Fruit fly (Drosophila melanogaster) whole organism, embryonic: Measurements from ENCODE around the gene CG4942.

ENCODE experiments used
- Ada2b ChIP-seq: fragments of 200-800 bp; sonication (Bioruptor generic); IDR thresholded peaks from 2 replicates; pipeline ENCODE4 v1.3.6; 2022; ENCODE audit warnings: missing biosample characterization, missing genetic modification characterization
- Atf6 ChIP-seq: fragments of 200-800 bp; sonication (Bioruptor generic); IDR thresholded peaks from 2 replicates; pipeline ENCODE4 v1.3.6; 2022; ENCODE audit warnings: missing biosample characterization, missing genetic modification characterization
- Bteb2 ChIP-seq: fragments of 200-800 bp; sonication (Bioruptor generic); optimal IDR thresholded peaks from 2 replicates; lab custom pipeline; 2016; ENCODE audit warnings: missing biosample characterization, missing genetic modification characterization
- C15 ChIP-seq: fragments of 200-800 bp; sonication (Bioruptor generic); IDR thresholded peaks from 3 replicates; pipeline ENCODE4 v1.3.6; 2022; ENCODE audit warnings: missing biosample characterization, missing genetic modification characterization
- CG1024 ChIP-seq: fragments of 200-800 bp; sonication (Bioruptor generic); IDR thresholded peaks from 2 replicates; pipeline ENCODE4 v1.3.6; 2022; ENCODE audit warnings: missing biosample characterization, missing genetic modification characterization
- CG10366 ChIP-seq: fragments of 200-800 bp; sonication (Bioruptor generic); IDR thresholded peaks from 2 replicates; pipeline ENCODE4 v1.3.6; 2022; ENCODE audit warnings: missing biosample characterization, missing genetic modification characterization
- CG10431 ChIP-seq: fragments of 200-800 bp; sonication (Bioruptor generic); optimal IDR thresholded peaks from 3 replicates; lab custom pipeline; 2018; ENCODE audit warnings: missing biosample characterization, mild to moderate bottlenecking, missing genetic modification characterization
- CG10565 ChIP-seq: fragments of 200-800 bp; sonication (Bioruptor generic); optimal IDR thresholded peaks from 3 replicates; lab custom pipeline; 2016; ENCODE audit warnings: missing biosample characterization, mild to moderate bottlenecking, missing genetic modification characterization
- CG11456 ChIP-seq: fragments of 200-800 bp; sonication (Bioruptor generic); IDR thresholded peaks from 3 replicates; pipeline ENCODE4 v1.3.6; 2022; ENCODE audit warnings: missing biosample characterization, missing genetic modification characterization
- CG12942 ChIP-seq: fragments of 200-800 bp; sonication (Bioruptor generic); optimal IDR thresholded peaks from 3 replicates; lab custom pipeline; 2016; ENCODE audit warnings: missing biosample characterization, missing genetic modification characterization
- CG14014 ChIP-seq: fragments of 200-800 bp; sonication (Bioruptor generic); IDR thresholded peaks from 2 replicates; pipeline ENCODE4 v1.3.6; 2022; ENCODE audit warnings: missing biosample characterization, missing genetic modification characterization
- CG14667 ChIP-seq: fragments of 200-800 bp; sonication (Bioruptor generic); IDR thresholded peaks from 2 replicates; pipeline ENCODE4 v1.3.6; 2022; ENCODE audit warnings: missing biosample characterization, missing genetic modification characterization
- CG18619 ChIP-seq: fragments of 200-800 bp; sonication (Bioruptor generic); optimal IDR thresholded peaks from 3 replicates; lab custom pipeline; 2017; ENCODE audit warnings: missing biosample characterization, mild to moderate bottlenecking, missing genetic modification characterization
- CG31224 ChIP-seq: fragments of 200-800 bp; sonication (Bioruptor generic); IDR thresholded peaks from 2 replicates; pipeline ENCODE4 v1.3.6; 2022; ENCODE audit warnings: missing biosample characterization, missing genetic modification characterization
- CG3838 ChIP-seq: fragments of 200-800 bp; sonication (Bioruptor generic); optimal IDR thresholded peaks from 3 replicates; lab custom pipeline; 2016; ENCODE audit warnings: missing biosample characterization, missing genetic modification characterization
- CG3995 ChIP-seq: fragments of 200-800 bp; sonication (Bioruptor generic); optimal IDR thresholded peaks from 3 replicates; lab custom pipeline; 2016; ENCODE audit warnings: missing biosample characterization, missing genetic modification characterization
- CG4617 ChIP-seq: fragments of 200-800 bp; sonication (Bioruptor generic); optimal IDR thresholded peaks from 3 replicates; lab custom pipeline; 2016; ENCODE audit warnings: missing biosample characterization, missing genetic modification characterization, borderline replicate concordance
- CG4730 ChIP-seq: fragments of 200-800 bp; sonication (Bioruptor generic); IDR thresholded peaks from 2 replicates; pipeline ENCODE4 v1.3.6; 2022; ENCODE audit warnings: missing biosample characterization, missing genetic modification characterization
- CG6813 ChIP-seq: fragments of 200-800 bp; sonication (Bioruptor generic); optimal IDR thresholded peaks from 2 replicates; lab custom pipeline; 2017; ENCODE audit warnings: missing biosample characterization, missing genetic modification characterization, mild to moderate bottlenecking, moderate library complexity, missing genetic modification reagents
- CG7372 ChIP-seq: fragments of 200-800 bp; sonication (Bioruptor generic); IDR thresholded peaks from 2 replicates; pipeline ENCODE4 v1.3.6; 2022; ENCODE audit warnings: missing biosample characterization, missing genetic modification characterization
- CG7928 ChIP-seq: fragments of 200-800 bp; sonication (Bioruptor generic); optimal IDR thresholded peaks from 2 replicates; lab custom pipeline; 2017; ENCODE audit warnings: missing biosample characterization, mild to moderate bottlenecking, missing genetic modification characterization
- CG9817 ChIP-seq: fragments of 200-800 bp; sonication (Bioruptor generic); optimal IDR thresholded peaks from 2 replicates; lab custom pipeline; 2018; ENCODE audit warnings: missing biosample characterization, mild to moderate bottlenecking, missing genetic modification characterization, moderate library complexity
- Dfd ChIP-seq, 2 experiments: fragments of >200 bp; optimal IDR thresholded peaks; 2 replicates each; lab custom pipeline; 2017; ENCODE audit warnings: missing biosample characterization in 2 of 2, missing genetic modification characterization in 2 of 2
- Dip2 ChIP-seq: fragments of 200-800 bp; sonication (Bioruptor generic); IDR thresholded peaks from 2 replicates; pipeline ENCODE4 v1.3.6; 2022; ENCODE audit warnings: missing biosample characterization, missing genetic modification characterization
- Doc2 ChIP-seq: fragments of 200-800 bp; sonication (Bioruptor generic); IDR thresholded peaks from 2 replicates; pipeline ENCODE4 v1.3.6; 2022; ENCODE audit warnings: missing biosample characterization, missing genetic modification characterization
- Doc3 ChIP-seq: fragments of 200-800 bp; sonication (Bioruptor generic); IDR thresholded peaks from 3 replicates; pipeline ENCODE4 v1.3.6; 2022; ENCODE audit warnings: missing biosample characterization, missing genetic modification characterization; ENCODE audit not compliant: partially characterized antibody
- E2f1 ChIP-seq: fragments of 200-800 bp; sonication (Bioruptor generic); IDR thresholded peaks from 2 replicates; pipeline ENCODE4 v1.3.6; 2022; ENCODE audit warnings: missing biosample characterization, missing genetic modification characterization
- Kr ChIP-seq: fragments of 200-800 bp; sonication (Bioruptor generic); optimal IDR thresholded peaks from 2 replicates; lab custom pipeline; 2017; ENCODE audit warnings: missing biosample characterization, mild to moderate bottlenecking, missing genetic modification characterization
- MTF-1 ChIP-seq: fragments of 200-800 bp; sonication (Bioruptor generic); optimal IDR thresholded peaks from 2 replicates; lab custom pipeline; 2018; ENCODE audit warnings: missing biosample characterization, mild to moderate bottlenecking, missing genetic modification characterization, borderline replicate concordance
- Mad ChIP-seq: fragments of 200-800 bp; sonication (Bioruptor generic); optimal IDR thresholded peaks from 2 replicates; lab custom pipeline; 2016; ENCODE audit warnings: missing biosample characterization, missing genetic modification characterization
- Mes4 ChIP-seq: fragments of 200-800 bp; sonication (Bioruptor generic); optimal IDR thresholded peaks from 2 replicates; lab custom pipeline; 2016; ENCODE audit warnings: missing biosample characterization, missing genetic modification characterization
- Ravus ChIP-seq: fragments of 200-800 bp; sonication (Bioruptor generic); IDR thresholded peaks from 2 replicates; pipeline ENCODE4 v1.3.6; 2022; ENCODE audit warnings: missing biosample characterization, missing genetic modification characterization
- Rx ChIP-seq: fragments of 200-800 bp; sonication (Bioruptor generic); IDR thresholded peaks from 2 replicates; pipeline ENCODE4 v1.3.6; 2022; ENCODE audit warnings: missing biosample characterization, missing genetic modification characterization
- Side ChIP-seq: fragments of 200-800 bp; sonication (Bioruptor generic); optimal IDR thresholded peaks from 2 replicates; lab custom pipeline; 2016; ENCODE audit warnings: missing biosample characterization, missing genetic modification characterization
- Spps ChIP-seq: fragments of 200-800 bp; sonication (Bioruptor generic); optimal IDR thresholded peaks from 2 replicates; lab custom pipeline; 2018; ENCODE audit warnings: missing biosample characterization, mild to moderate bottlenecking, missing genetic modification characterization
- Sry-δ ChIP-seq: fragments of 200-800 bp; sonication (Bioruptor generic); optimal IDR thresholded peaks from 2 replicates; lab custom pipeline; 2016; ENCODE audit warnings: missing biosample characterization, missing genetic modification characterization
- esg ChIP-seq: fragments of 200-800 bp; sonication (Bioruptor generic); conservative IDR thresholded peaks from 2 replicates; pipeline ENCODE4 v1.3.6; 2022; ENCODE audit warnings: missing biosample characterization, missing genetic modification characterization
- gce ChIP-seq: fragments of 200-800 bp; sonication (Bioruptor generic); IDR thresholded peaks from 3 replicates; pipeline ENCODE4 v1.3.6; 2022; ENCODE audit warnings: missing biosample characterization, missing genetic modification characterization
- grau ChIP-seq: fragments of 200-800 bp; optimal IDR thresholded peaks from 3 replicates; lab custom pipeline; 2019; ENCODE audit warnings: missing biosample characterization, mild to moderate bottlenecking, missing genetic modification characterization, moderate library complexity
- gro ChIP-seq: fragments of 200-800 bp; sonication (Bioruptor generic); optimal IDR thresholded peaks from 2 replicates; lab custom pipeline; 2016; ENCODE audit warnings: missing biosample characterization, missing genetic modification characterization
- kay ChIP-seq: fragments of 200-800 bp; sonication (Bioruptor generic); optimal IDR thresholded peaks from 2 replicates; lab custom pipeline; 2016; ENCODE audit warnings: missing biosample characterization, missing genetic modification characterization
- ken ChIP-seq: fragments of 200-800 bp; sonication (Bioruptor generic); IDR thresholded peaks from 3 replicates; pipeline ENCODE4 v1.3.6; 2022; ENCODE audit warnings: missing biosample characterization, missing genetic modification characterization
- klu ChIP-seq: fragments of 200-800 bp; sonication (Bioruptor generic); IDR thresholded peaks from 2 replicates; pipeline ENCODE4 v1.3.6; 2022; ENCODE audit warnings: missing biosample characterization, missing genetic modification characterization
- maf-S ChIP-seq: fragments of 200-800 bp; sonication (Bioruptor generic); optimal IDR thresholded peaks from 2 replicates; lab custom pipeline; 2016; ENCODE audit warnings: missing biosample characterization, missing genetic modification characterization
- mirr ChIP-seq: fragments of 200-800 bp; sonication (Bioruptor generic); optimal IDR thresholded peaks from 3 replicates; lab custom pipeline; 2018; ENCODE audit warnings: missing biosample characterization, mild to moderate bottlenecking, missing genetic modification characterization
- sisA ChIP-seq: fragments of 200-800 bp; sonication (Bioruptor generic); IDR thresholded peaks from 2 replicates; pipeline ENCODE4 v1.3.6; 2022; ENCODE audit warnings: missing biosample characterization, missing genetic modification characterization
- ssp ChIP-seq: fragments of 200-800 bp; sonication (Bioruptor generic); IDR thresholded peaks from 2 replicates; pipeline ENCODE4 v1.3.6; 2022; ENCODE audit warnings: missing biosample characterization, missing genetic modification characterization
- sug ChIP-seq: fragments of 200-800 bp; optimal IDR thresholded peaks from 2 replicates; lab custom pipeline; 2019; ENCODE audit warnings: missing biosample characterization, mild to moderate bottlenecking, missing genetic modification characterization, moderate library complexity
- tin ChIP-seq: fragments of 200-800 bp; sonication (Bioruptor generic); optimal IDR thresholded peaks from 3 replicates; lab custom pipeline; 2016; ENCODE audit warnings: missing biosample characterization, missing genetic modification characterization
- vnd ChIP-seq: fragments of 200-800 bp; sonication (Bioruptor generic); IDR thresholded peaks from 3 replicates; pipeline ENCODE4 v1.3.6; 2022; ENCODE audit warnings: missing biosample characterization, missing genetic modification characterization; ENCODE audit not compliant: partially characterized antibody
- yki ChIP-seq: fragments of >200 bp; optimal IDR thresholded peaks from 3 replicates; lab custom pipeline; 2018
- zfh2 ChIP-seq: fragments of 200-800 bp; sonication (Bioruptor generic); optimal IDR thresholded peaks from 2 replicates; lab custom pipeline; 2016; ENCODE audit warnings: missing biosample characterization, missing genetic modification characterization

CG4942 gene

DNA sequence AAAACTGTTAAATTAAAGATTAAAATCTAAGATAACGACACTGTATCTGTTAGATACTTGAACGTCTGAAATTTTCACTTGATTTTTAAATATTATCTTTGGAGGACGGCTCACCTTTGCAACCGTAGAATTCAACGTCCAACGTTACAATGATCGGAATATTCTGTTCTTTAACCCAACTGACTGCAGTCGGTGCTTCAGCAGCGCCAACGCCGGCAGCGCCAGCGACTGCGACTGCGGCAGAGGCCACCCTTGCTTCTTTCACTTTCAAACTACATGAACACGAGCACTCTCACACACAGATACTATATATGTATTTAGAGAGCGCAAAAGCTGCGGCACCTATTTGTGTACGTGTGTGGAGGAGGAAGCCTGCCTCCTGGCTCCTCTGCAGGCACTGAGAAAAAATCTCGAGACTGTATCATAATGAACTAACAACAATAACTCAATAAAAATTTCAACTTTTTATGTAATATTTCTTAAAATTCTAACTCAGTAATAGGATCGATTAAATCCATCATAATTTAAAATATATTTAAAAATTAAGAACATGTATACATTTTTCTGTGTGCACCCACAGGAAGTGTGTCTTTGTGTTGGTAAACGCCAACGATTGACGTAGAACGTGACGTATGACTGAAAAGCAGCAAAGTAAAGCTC lies 15.3 kb upstream of the CG4942 start (continued):
- peak; percentile 56 for TF ChIP-seq maf-S (GFP tag; lab: Kevin White, UChicago)
- TF ChIP-seq C15 (GFP tag; lab: Robert Waterston, UW), result peak; percentile 69; the same call in 2 of the 3 replicates
- TF ChIP-seq Sry-δ (GFP tag; lab: Kevin White, UChicago), result peak; percentile 3
- peak; percentile 80; the same call in 2 of the 3 replicates for TF ChIP-seq gce (GFP tag; lab: Robert Waterston, UW)
- TF ChIP-seq CG3995 (GFP tag; lab: Kevin White, UChicago), result peak; percentile 43
- peak; percentile 85 for TF ChIP-seq CG7372 (GFP tag; lab: Robert Waterston, UW)
- TF ChIP-seq CG9817, result peak; percentile 89
- TF ChIP-seq sisA, result peak; percentile 92
- TF ChIP-seq CG6813 (GFP tag; lab: Kevin White, UChicago), result peak; percentile 89
- peak; percentile 82 for TF ChIP-seq ssp (GFP tag; lab: Robert Waterston, UW)
- TF ChIP-seq CG14014, result peak; percentile 88
- peak; percentile 46 for TF ChIP-seq Mad (GFP tag; lab: Kevin White, UChicago)
- TF ChIP-seq CG10366 (GFP tag; lab: Robert Waterston, UW), result peak; percentile 88
- peak; percentile 54; the same call in 1 of the 2 replicates for TF ChIP-seq Doc2 (GFP tag; lab: Robert Waterston, UW)
- peak; percentile 93 for TF ChIP-seq Atf6
- peak; percentile 78 for TF ChIP-seq Ravus (GFP tag; lab: Robert Waterston, UW)
- peak; percentile 52 for TF ChIP-seq CG3838 (GFP tag; lab: Kevin White, UChicago)
- TF ChIP-seq esg (GFP tag; lab: Robert Waterston, UW), result peak; percentile 85
- TF ChIP-seq CG12942 (GFP tag; lab: Kevin White, UChicago), result peak; percentile 78
- TF ChIP-seq CG18619 (GFP tag; lab: Kevin White, UChicago), result peak; percentile 87
- peak; percentile 83 for TF ChIP-seq E2f1 (GFP tag; lab: Robert Waterston, UW)
- peak; percentile 49 for TF ChIP-seq mirr (GFP tag; lab: Kevin White, UChicago)
- peak; percentile 11 for TF ChIP-seq Side (GFP tag; lab: Kevin White, UChicago)
- TF ChIP-seq CG4617 (GFP tag; lab: Kevin White, UChicago), result peak; percentile 48
- TF ChIP-seq Mes4 (GFP tag; lab: Kevin White, UChicago), result no peak
- peak; percentile 85 for TF ChIP-seq tin
- TF ChIP-seq Doc3 (GFP tag; lab: Robert Waterston, UW), result no peak
- no peak for TF ChIP-seq Kr (GFP tag; lab: Kevin White, UChicago)
- TF ChIP-seq Bteb2 (GFP tag; lab: Kevin White, UChicago), result peak; percentile 60
- TF ChIP-seq Ada2b, result peak; percentile 89
- TF ChIP-seq kay, result peak; percentile 77
- TF ChIP-seq Spps (tag; lab: Kevin White, UChicago), result peak; percentile 67
- TF ChIP-seq sug (tag; lab: Kevin White, UChicago), result peak; percentile 92
- no peak for TF ChIP-seq Dfd (GFP tag; optimal IDR thresholded peaks at IDR 0.05; lab: Kevin White, UChicago)
- peak; percentile 84 for TF ChIP-seq klu (GFP tag; lab: Robert Waterston, UW)
- peak; percentile 58 for TF ChIP-seq CG7928 (GFP tag; lab: Kevin White, UChicago)
- peak; percentile 84 for TF ChIP-seq CG31224
- TF ChIP-seq grau (tag; lab: Kevin White, UChicago), result peak; percentile 94
- TF ChIP-seq ken (GFP tag; lab: Robert Waterston, UW), result peak; percentile 85; the same call in 2 of the 3 replicates
- no peak for TF ChIP-seq yki (lab: Kevin White, UChicago)
- peak; percentile 87 for TF ChIP-seq CG11456 (GFP tag; lab: Robert Waterston, UW)
- TF ChIP-seq Rx (GFP tag; lab: Robert Waterston, UW), result peak; percentile 77
- peak; percentile 87 for TF ChIP-seq CG14667 (GFP tag; lab: Robert Waterston, UW)
- TF ChIP-seq CG10565 (GFP tag; lab: Kevin White, UChicago), result peak; percentile 1
- peak; percentile 78 for TF ChIP-seq CG10431 (GFP tag; lab: Kevin White, UChicago)
- peak; percentile 63 for TF ChIP-seq MTF-1 (GFP tag; lab: Kevin White, UChicago)
- peak; percentile 75 for TF ChIP-seq CG1024 (GFP tag; lab: Robert Waterston, UW)
- TF ChIP-seq CG4730 (GFP tag; lab: Robert Waterston, UW), result peak; percentile 83
- no peak for TF ChIP-seq Dip2 (GFP tag; lab: Robert Waterston, UW)
- TF ChIP-seq zfh2, result peak; percentile 43
- TF ChIP-seq vnd (GFP tag; lab: Robert Waterston, UW), result no peak
- peak; percentile 59 for TF ChIP-seq gro
